Fruit fly (Drosophila melanogaster): Measurements from ENCODE around the gene CG13640.

- TF ChIP-seq CG34367 (tag; optimal IDR thresholded peaks at IDR 0.05) (no peak), CG4496 (GFP tag; IDR thresholded peaks at IDR 0.05) (no peak)
Observed at dm6 chr3R:24812394-24812793, 49.6 kb downstream of the CG13640 start.

Measured in whole organism, pupa.